Fruit fly (Drosophila melanogaster) whole organism, embryonic: ENCODE results near the gene retm.
A peak's percentile ranks its signal among the peaks of the same experiment; 100 is the strongest.

Experiments used
- Abd-B ChIP-seq: fragments of 200-800 bp; sonication (Bioruptor generic); optimal IDR thresholded peaks from 2 replicates; lab custom pipeline; 2018; ENCODE audit warnings: missing biosample characterization, mild to moderate bottlenecking, missing genetic modification characterization, moderate library complexity
- Bgb ChIP-seq: fragments of 200-800 bp; sonication (Bioruptor generic); IDR thresholded peaks from 2 replicates; pipeline ENCODE4 v1.3.6; 2022; ENCODE audit warnings: missing biosample characterization, missing genetic modification characterization; ENCODE audit not compliant: partially characterized antibody
- CG10543 ChIP-seq: fragments of 200-800 bp; sonication (Bioruptor generic); optimal IDR thresholded peaks from 3 replicates; lab custom pipeline; 2017; ENCODE audit warnings: missing biosample characterization, mild to moderate bottlenecking, missing genetic modification characterization, moderate library complexity
- CG12659 ChIP-seq: fragments of 200-800 bp; sonication (Bioruptor generic); optimal IDR thresholded peaks from 3 replicates; lab custom pipeline; 2017; ENCODE audit warnings: mild to moderate bottlenecking, missing biosample characterization, missing genetic modification reagents, missing genetic modification characterization
- CG13287 ChIP-seq: fragments of 200-800 bp; sonication (Bioruptor generic); IDR thresholded peaks from 2 replicates; pipeline ENCODE4 v1.3.6; 2022; ENCODE audit warnings: missing biosample characterization, missing genetic modification characterization; ENCODE audit not compliant: partially characterized antibody
- CG14710 ChIP-seq: fragments of 200-800 bp; sonication (Bioruptor generic); optimal IDR thresholded peaks from 3 replicates; lab custom pipeline; 2019; ENCODE audit warnings: missing biosample characterization, mild to moderate bottlenecking, missing genetic modification characterization, moderate library complexity
- CG15514 ChIP-seq: fragments of 200-800 bp; sonication (Bioruptor generic); optimal IDR thresholded peaks from 3 replicates; lab custom pipeline; 2017; ENCODE audit warnings: missing biosample characterization, missing genetic modification characterization, mild to moderate bottlenecking, moderate library complexity, missing genetic modification reagents
- CG1603 ChIP-seq: fragments of 200-800 bp; sonication (Bioruptor generic); optimal IDR thresholded peaks from 2 replicates; lab custom pipeline; 2019; ENCODE audit warnings: missing biosample characterization, mild to moderate bottlenecking, missing genetic modification characterization, moderate library complexity
- CG2120 ChIP-seq: fragments of 200-800 bp; sonication (Bioruptor generic); optimal IDR thresholded peaks from 3 replicates; lab custom pipeline; 2016; ENCODE audit warnings: missing biosample characterization, missing genetic modification characterization
- CG2199 ChIP-seq: fragments of 200-800 bp; sonication (Bioruptor generic); IDR thresholded peaks from 3 replicates; pipeline ENCODE4 v1.3.6; 2022; ENCODE audit warnings: missing biosample characterization, missing genetic modification characterization
- CG30403 ChIP-seq: fragments of 200-800 bp; sonication (Bioruptor generic); optimal IDR thresholded peaks from 3 replicates; lab custom pipeline; 2016; ENCODE audit warnings: missing biosample characterization, missing genetic modification characterization
- CG6175 ChIP-seq: fragments of 200-800 bp; sonication (Bioruptor generic); IDR thresholded peaks from 3 replicates; pipeline ENCODE4 v1.3.6; 2022; ENCODE audit warnings: missing biosample characterization, missing genetic modification characterization
- Camta ChIP-seq: fragments of 200-800 bp; sonication (Bioruptor generic); optimal IDR thresholded peaks from 2 replicates; lab custom pipeline; 2016; ENCODE audit warnings: missing biosample characterization, missing genetic modification characterization
- Dref ChIP-seq: fragments of 200-800 bp; sonication (Bioruptor generic); IDR thresholded peaks from 2 replicates; pipeline ENCODE4 v1.3.6; 2022; ENCODE audit warnings: missing biosample characterization, missing genetic modification characterization
- Drgx ChIP-seq: fragments of 200-800 bp; sonication (Bioruptor generic); IDR thresholded peaks from 2 replicates; pipeline ENCODE4 v1.3.6; 2022; ENCODE audit warnings: missing biosample characterization, missing genetic modification characterization
- E2f2 ChIP-seq: fragments of 200-800 bp; sonication (Bioruptor generic); IDR thresholded peaks from 2 replicates; pipeline ENCODE4 v1.3.6; 2022; ENCODE audit warnings: missing biosample characterization, missing genetic modification characterization
- Fer1 ChIP-seq: fragments of 200-800 bp; sonication (Bioruptor generic); optimal IDR thresholded peaks from 2 replicates; lab custom pipeline; 2017; ENCODE audit warnings: missing biosample characterization, mild to moderate bottlenecking, missing genetic modification characterization
- Gsc ChIP-seq: fragments of 200-800 bp; sonication (Bioruptor generic); IDR thresholded peaks from 2 replicates; pipeline ENCODE4 v1.3.6; 2022; ENCODE audit warnings: missing biosample characterization, missing genetic modification characterization
- HmgD ChIP-seq: fragments of 200-800 bp; sonication (Bioruptor generic); optimal IDR thresholded peaks from 3 replicates; lab custom pipeline; 2016; ENCODE audit warnings: missing biosample characterization, missing genetic modification characterization
- Hmr ChIP-seq: fragments of 200-800 bp; sonication (Bioruptor generic); optimal IDR thresholded peaks from 3 replicates; lab custom pipeline; 2017; ENCODE audit warnings: mild to moderate bottlenecking, missing biosample characterization, missing genetic modification reagents, missing genetic modification characterization
- MESR4 ChIP-seq: fragments of 200-800 bp; sonication (Bioruptor generic); optimal IDR thresholded peaks from 2 replicates; lab custom pipeline; 2018; ENCODE audit warnings: missing biosample characterization, mild to moderate bottlenecking, missing genetic modification characterization, moderate library complexity
- Med ChIP-seq: fragments of 200-800 bp; sonication (Bioruptor generic); peaks from one replicate; lab custom pipeline; 2016; ENCODE audit warnings: missing biosample characterization, missing genetic modification characterization, mild to moderate bottlenecking, inconsistent platforms, moderate library complexity
- Nf-YC ChIP-seq: fragments of 200-800 bp; optimal IDR thresholded peaks from 3 replicates; lab custom pipeline; 2019; ENCODE audit warnings: missing biosample characterization, mild to moderate bottlenecking, missing genetic modification characterization, moderate library complexity
- Pdp1 ChIP-seq, 2 experiments: fragments of 200-800 bp; sonication (Bioruptor generic); optimal IDR thresholded peaks; 3 replicates each; lab custom pipeline; 2016; ENCODE audit warnings: missing biosample characterization in 2 of 2, missing genetic modification characterization in 2 of 2, mild to moderate bottlenecking in 1 of 2, moderate library complexity in 1 of 2
- Rx ChIP-seq: fragments of 200-800 bp; sonication (Bioruptor generic); IDR thresholded peaks from 2 replicates; pipeline ENCODE4 v1.3.6; 2022; ENCODE audit warnings: missing biosample characterization, missing genetic modification characterization
- Trl ChIP-seq, 3 experiments: fragments of >200 bp in 2 of 3; fragments of 200-800 bp in 1 of 3; sonication (Bioruptor generic) in 1 of 3; optimal IDR thresholded peaks; 2 replicates in 1 of 3; 3 replicates in 2 of 3; lab custom pipeline; 2016 to 2017; ENCODE audit warnings: missing biosample characterization in 1 of 3, missing genetic modification characterization in 1 of 3
- abd-A ChIP-seq: fragments of 200-800 bp; sonication (Bioruptor generic); optimal IDR thresholded peaks from 3 replicates; lab custom pipeline; 2019; ENCODE audit warnings: missing biosample characterization, mild to moderate bottlenecking, missing genetic modification characterization, moderate library complexity
- cg ChIP-seq: fragments of 200-800 bp; sonication (Bioruptor generic); optimal IDR thresholded peaks from 3 replicates; lab custom pipeline; 2019; ENCODE audit warnings: missing biosample characterization, mild to moderate bottlenecking, missing genetic modification characterization, moderate library complexity
- ci ChIP-seq: fragments of 200-800 bp; sonication (Bioruptor generic); IDR thresholded peaks from 3 replicates; pipeline ENCODE4 v1.3.6; 2022; ENCODE audit warnings: missing biosample characterization, missing genetic modification characterization
- cwo ChIP-seq: fragments of 200-800 bp; sonication (Bioruptor generic); optimal IDR thresholded peaks from 3 replicates; lab custom pipeline; 2017; ENCODE audit warnings: missing biosample characterization, missing genetic modification characterization, mild to moderate bottlenecking, moderate library complexity, missing genetic modification reagents
- dan ChIP-seq: fragments of 200-800 bp; sonication (Bioruptor generic); IDR thresholded peaks from 2 replicates; pipeline ENCODE4 v1.3.6; 2022; ENCODE audit warnings: missing biosample characterization, missing genetic modification characterization
- dm ChIP-seq: fragments of 200-800 bp; sonication (Bioruptor generic); optimal IDR thresholded peaks from 3 replicates; lab custom pipeline; 2016; ENCODE audit warnings: missing biosample characterization, missing genetic modification characterization
- fd64A ChIP-seq: fragments of 200-800 bp; sonication (Bioruptor generic); optimal IDR thresholded peaks from 3 replicates; lab custom pipeline; 2018; ENCODE audit warnings: missing biosample characterization, mild to moderate bottlenecking, missing genetic modification characterization
- gsb-n ChIP-seq: fragments of 200-800 bp; sonication (Bioruptor generic); optimal IDR thresholded peaks from 3 replicates; lab custom pipeline; 2018; ENCODE audit warnings: missing biosample characterization, mild to moderate bottlenecking, missing genetic modification characterization
- ind ChIP-seq: fragments of 200-800 bp; sonication (Bioruptor generic); optimal IDR thresholded peaks from 3 replicates; lab custom pipeline; 2016; ENCODE audit warnings: missing biosample characterization, missing genetic modification characterization
- kah ChIP-seq: fragments of 200-800 bp; sonication (Bioruptor generic); optimal IDR thresholded peaks from 2 replicates; lab custom pipeline; 2018; ENCODE audit warnings: missing biosample characterization, mild to moderate bottlenecking, missing genetic modification characterization
- lab ChIP-seq: fragments of 200-800 bp; sonication (Bioruptor generic); optimal IDR thresholded peaks from 3 replicates; lab custom pipeline; 2017; ENCODE audit warnings: missing biosample characterization, missing genetic modification characterization, mild to moderate bottlenecking, moderate library complexity, missing genetic modification reagents
- nom ChIP-seq: fragments of 200-800 bp; sonication (Bioruptor generic); optimal IDR thresholded peaks from 2 replicates; lab custom pipeline; 2017; ENCODE audit warnings: missing biosample characterization, missing genetic modification characterization, mild to moderate bottlenecking, moderate library complexity, missing genetic modification reagents
- onecut ChIP-seq: fragments of 200-800 bp; sonication (Bioruptor generic); IDR thresholded peaks from 2 replicates; pipeline ENCODE4 v1.3.6; 2022; ENCODE audit warnings: missing biosample characterization, missing genetic modification characterization
- otp ChIP-seq: fragments of 200-800 bp; sonication (Bioruptor generic); IDR thresholded peaks from 3 replicates; pipeline ENCODE4, ENCODE4 v1.3.6; 2022; ENCODE audit warnings: missing biosample characterization, missing genetic modification characterization
- psq ChIP-seq: fragments of 200-800 bp; sonication (Bioruptor generic); optimal IDR thresholded peaks from 2 replicates; lab custom pipeline; 2017; ENCODE audit warnings: missing biosample characterization, missing genetic modification characterization
- pzg ChIP-seq: fragments of 200-800 bp; sonication (Bioruptor generic); optimal IDR thresholded peaks from 3 replicates; lab custom pipeline; 2018; ENCODE audit warnings: missing biosample characterization, mild to moderate bottlenecking, missing genetic modification characterization, moderate library complexity
- rib ChIP-seq: fragments of 200-800 bp; sonication (Bioruptor generic); IDR thresholded peaks from 2 replicates; pipeline ENCODE4 v1.3.6; 2022; ENCODE audit warnings: missing biosample characterization, missing genetic modification characterization
- row ChIP-seq: fragments of 200-800 bp; sonication (Bioruptor generic); IDR thresholded peaks from 3 replicates; pipeline ENCODE4 v1.3.6; 2022; ENCODE audit warnings: missing biosample characterization, missing genetic modification characterization
- scrt ChIP-seq: fragments of 200-800 bp; sonication (Bioruptor generic); optimal IDR thresholded peaks from 2 replicates; lab custom pipeline; 2018; ENCODE audit warnings: missing biosample characterization, mild to moderate bottlenecking, missing genetic modification characterization, moderate library complexity
- seq ChIP-seq: fragments of 200-800 bp; sonication (Bioruptor generic); IDR thresholded peaks from 2 replicates; pipeline ENCODE4 v1.3.6; 2022; ENCODE audit warnings: missing biosample characterization, missing genetic modification characterization
- sqz ChIP-seq: fragments of 200-800 bp; sonication (Bioruptor generic); optimal IDR thresholded peaks from 3 replicates; lab custom pipeline; 2018; ENCODE audit warnings: missing biosample characterization, mild to moderate bottlenecking, missing genetic modification characterization
- unpg ChIP-seq: fragments of 200-800 bp; sonication (Bioruptor generic); optimal IDR thresholded peaks from 3 replicates; lab custom pipeline; 2018; ENCODE audit warnings: missing biosample characterization, mild to moderate bottlenecking, missing genetic modification characterization, moderate library complexity
- zen2 ChIP-seq: fragments of 200-800 bp; sonication (Bioruptor generic); IDR thresholded peaks from 3 replicates; pipeline ENCODE4 v1.3.6; 2022; ENCODE audit warnings: missing biosample characterization, missing genetic modification characterization; ENCODE audit not compliant: partially characterized antibody

retm gene

DNA sequence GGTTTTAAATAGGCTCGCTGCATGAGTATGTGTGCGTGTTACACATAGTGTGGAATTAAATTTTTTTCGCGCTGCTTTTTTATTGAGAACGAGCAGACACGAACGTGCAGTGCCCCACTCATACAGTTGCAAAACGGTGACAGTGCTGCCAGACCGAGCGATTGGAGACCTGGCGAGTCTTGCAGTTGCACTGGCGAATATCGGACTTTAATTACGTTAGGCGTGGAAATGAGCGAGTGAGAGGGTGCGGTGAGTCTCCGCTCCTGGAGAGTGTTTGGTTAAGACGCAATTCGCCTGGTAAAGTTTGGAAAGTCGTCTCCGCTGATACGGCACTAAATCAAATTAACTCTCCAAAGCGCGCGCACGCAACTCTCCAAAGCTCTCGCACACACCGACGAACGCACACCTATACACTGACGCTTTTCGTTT lies 25.6 kb upstream of the retm start (continued):
- TF ChIP-seq sqz (peak; percentile 79), CG30403 (GFP tag; lab: Kevin White, UChicago) (no peak), dm (GFP tag; lab: Kevin White, UChicago) (peak; percentile 51), CG2120 (GFP tag; lab: Kevin White, UChicago) (peak; percentile 16), CG1603 (tag; lab: Kevin White, UChicago) (peak; percentile 51), Fer1 (peak; percentile 40), Drgx (GFP tag; lab: Robert Waterston, UW) (peak; percentile 34; the same call in 1 of the 2 replicates), pzg (GFP tag; lab: Kevin White, UChicago) (peak; percentile 65), fd64A (peak; percentile 46), dan (no peak), cwo (GFP tag; lab: Kevin White, UChicago) (peak; percentile 9), seq (GFP tag; lab: Robert Waterston, UW) (0 out of 2 replicates have a peak, but pooled peaks have one; percentile 11), Trl (optimal IDR thresholded peaks at IDR 0.05; lab: Kevin White, UChicago) (peak in 1 of 2 experiments; percentile 39), Trl (GFP tag; optimal IDR thresholded peaks at IDR 0.05; lab: Kevin White, UChicago) (no peak), CG2199 (GFP tag; lab: Robert Waterston, UW) (0 out of 3 replicates have a peak, but pooled peaks have one; percentile 30), abd-A (tag; lab: Kevin White, UChicago) (peak; percentile 90), unpg (no peak), ci (peak; percentile 81), Dref (GFP tag; lab: Robert Waterston, UW) (peak; percentile 38; the same call in 1 of the 2 replicates), Hmr (GFP tag; lab: Kevin White, UChicago) (no peak), gsb-n (tag; lab: Kevin White, UChicago) (peak; percentile 47), scrt (GFP tag; lab: Kevin White, UChicago) (peak; percentile 15), E2f2 (GFP tag; lab: Robert Waterston, UW) (peak; percentile 92), CG15514 (GFP tag; lab: Kevin White, UChicago) (peak; percentile 73), Med (GFP tag; lab: Kevin White, UChicago) (peak; percentile 81), Camta (no peak), zen2 (GFP tag; lab: Robert Waterston, UW) (peak; percentile 59; the same call in 2 of the 3 replicates), CG12659 (GFP tag; lab: Kevin White, UChicago) (peak; percentile 17), CG6175 (GFP tag; lab: Robert Waterston, UW) (0 out of 3 replicates have a peak, but pooled peaks have one; percentile 33), rib (GFP tag; lab: Robert Waterston, UW) (peak; percentile 50; the same call in 1 of the 2 replicates), Gsc (GFP tag; lab: Robert Waterston, UW) (no peak), Abd-B (no peak), MESR4 (GFP tag; lab: Kevin White, UChicago) (peak; percentile 9), Bgb (GFP tag; lab: Robert Waterston, UW) (peak; percentile 63; the same call in 1 of the 2 replicates), CG10543 (GFP tag; lab: Kevin White, UChicago) (peak; percentile 71), onecut (GFP tag; lab: Robert Waterston, UW) (no peak), row (peak; percentile 22; the same call in 1 of the 3 replicates), ind (no peak), otp (GFP tag; lab: Robert Waterston, UW) (0 out of 3 replicates have a peak, but pooled peaks have one; percentile 36), CG13287 (peak; percentile 28), kah (GFP tag; lab: Kevin White, UChicago) (no peak), Rx (GFP tag; lab: Robert Waterston, UW) (no peak), CG14710 (tag; lab: Kevin White, UChicago) (peak; percentile 3), psq (GFP tag; lab: Kevin White, UChicago) (no peak), HmgD (peak; percentile 28), lab (GFP tag; lab: Kevin White, UChicago) (peak; percentile 62), cg (peak; percentile 97), Nf-YC (tag; lab: Kevin White, UChicago) (peak; percentile 52), Pdp1 (GFP tag; optimal IDR thresholded peaks at IDR 0.05; lab: Kevin White, UChicago) (peak in 1 of 2 experiments; percentile 35), nom (GFP tag; lab: Kevin White, UChicago) (peak; percentile 23)
